Fruit fly (Drosophila melanogaster): ENCODE results near the gene cpx.

dm6 chr3R:4277828-4278227 is 2.2 kb upstream of the cpx start, which contains the start of gene flip:
- no peak for TF ChIP-seq CG8478 (optimal IDR thresholded peaks at IDR 0.05)
- TF ChIP-seq CTCF (optimal IDR thresholded peaks at IDR 0.05), result no peak
